Worm (Caenorhabditis elegans) whole organism, early embryonic: ENCODE results near the gene emc-5.

Experiments
- B0310.2 ChIP-seq: sonication (generic microtip); optimal IDR thresholded peaks from 2 replicates; lab custom pipeline; 2016; ENCODE audit warnings: mild to moderate bottlenecking, missing genetic modification characterization, missing compliant biosample characterization
- F13C5.2 ChIP-seq: sonication (generic microtip); optimal IDR thresholded peaks from 2 replicates; lab custom pipeline; 2017; ENCODE audit warnings: mild to moderate bottlenecking, missing genetic modification characterization, inconsistent platforms, missing compliant biosample characterization
- aly-1 ChIP-seq: sonication (generic microtip); optimal IDR thresholded peaks from 2 replicates; lab custom pipeline; 2016; ENCODE audit warnings: missing genetic modification characterization, missing compliant biosample characterization
- ama-1 ChIP-seq: fragments of 150-350 bp; optimal IDR thresholded peaks from 2 replicates; lab custom pipeline; 2014
- ceh-13 ChIP-seq: fragments of 200-800 bp; sonication (Bioruptor generic); optimal IDR thresholded peaks from 2 replicates; lab custom pipeline; 2018; ENCODE audit warnings: mild to moderate bottlenecking, missing genetic modification characterization, missing compliant biosample characterization
- ceh-36 ChIP-seq: sonication (generic microtip); optimal IDR thresholded peaks from 2 replicates; lab custom pipeline; 2016; ENCODE audit warnings: missing genetic modification characterization, inconsistent platforms, missing compliant biosample characterization
- ets-7 ChIP-seq: sonication (generic microtip); optimal IDR thresholded peaks from 2 replicates; lab custom pipeline; 2016; ENCODE audit warnings: missing genotype, missing genetic modification characterization, missing compliant biosample characterization
- flt-1 ChIP-seq: fragments of 200-800 bp; sonication (Bioruptor generic); IDR thresholded peaks from 2 replicates; pipeline ENCODE4 v1.3.6; 2022; ENCODE audit warnings: missing genetic modification characterization, missing compliant biosample characterization
- hmbx-1 ChIP-seq: sonication (generic microtip); optimal IDR thresholded peaks from 2 replicates; lab custom pipeline; 2016; ENCODE audit warnings: mild to moderate bottlenecking, missing genetic modification characterization, missing compliant biosample characterization
- hmg-4 ChIP-seq: fragments of 200-800 bp; sonication (Bioruptor generic); optimal IDR thresholded peaks from 2 replicates; lab custom pipeline; 2018; ENCODE audit warnings: mild to moderate bottlenecking, missing genetic modification characterization, missing compliant biosample characterization
- hnd-1 ChIP-seq: sonication (generic microtip); optimal IDR thresholded peaks from 2 replicates; lab custom pipeline; 2016; ENCODE audit warnings: missing genetic modification characterization, missing compliant biosample characterization
- pes-1 ChIP-seq: fragments of 200-800 bp; sonication (Bioruptor generic); IDR thresholded peaks from 2 replicates; pipeline ENCODE4 v1.3.6; 2022; ENCODE audit warnings: missing genetic modification reagents, missing genetic modification characterization, missing compliant biosample characterization
- scrt-1 ChIP-seq: fragments of 200-800 bp; sonication (Bioruptor generic); IDR thresholded peaks from 2 replicates; pipeline ENCODE4 v1.3.6; 2022; ENCODE audit warnings: missing genetic modification characterization, missing compliant biosample characterization
- sea-1 ChIP-seq: fragments of 200-800 bp; sonication (Bioruptor generic); conservative IDR thresholded peaks from 2 replicates; pipeline ENCODE4 v1.3.6; 2022; ENCODE audit warnings: missing genetic modification characterization, missing compliant biosample characterization
- tbx-11 ChIP-seq: fragments of 200-800 bp; sonication (Bioruptor generic); IDR thresholded peaks from 2 replicates; pipeline ENCODE4 v1.3.6; 2022; ENCODE audit warnings: missing genetic modification characterization, missing compliant biosample characterization
- tbx-37 ChIP-seq: fragments of 200-800 bp; sonication (Bioruptor generic); conservative IDR thresholded peaks from 2 replicates; pipeline ENCODE4 v1.3.6; 2022; ENCODE audit warnings: missing genetic modification reagents, missing genetic modification characterization, missing compliant biosample characterization
- tra-4 ChIP-seq: sonication (generic microtip); optimal IDR thresholded peaks from 2 replicates; lab custom pipeline; 2017; ENCODE audit warnings: missing genetic modification characterization, missing compliant biosample characterization

emc-5 gene

ce11 chrII:11496767-11497166 is at the start of gene emc-5:
Gene emc-5, plus strand, starts transcription at chrII:11496780.
- TF ChIP-seq sea-1 (GFP tag; lab: Robert Waterston, UW): no peak
- no peak for TF ChIP-seq hmg-4 (GFP tag; lab: Kevin White, UChicago)
- no peak for TF ChIP-seq aly-1 (tag; lab: Kevin White, UChicago)
- TF ChIP-seq tbx-11 (GFP tag; lab: Robert Waterston, UW): no peak
- TF ChIP-seq hnd-1 (tag; lab: Kevin White, UChicago): no peak
- TF ChIP-seq hmbx-1 (tag; lab: Kevin White, UChicago): no peak
- TF ChIP-seq B0310.2 (tag; lab: Kevin White, UChicago): no peak
- no peak for TF ChIP-seq ceh-36 (tag; lab: Kevin White, UChicago)
- no peak for TF ChIP-seq tra-4 (tag; lab: Kevin White, UChicago)
- no peak for TF ChIP-seq F13C5.2 (tag; lab: Kevin White, UChicago)
- TF ChIP-seq pes-1: no peak
- TF ChIP-seq flt-1 (GFP tag; lab: Robert Waterston, UW): no peak
- no peak for TF ChIP-seq ets-7 (tag; lab: Kevin White, UChicago)
- TF ChIP-seq ceh-13: no peak
- TF ChIP-seq scrt-1: no peak
- TF ChIP-seq ama-1 (lab: Kevin White, UChicago): no peak
- no peak for TF ChIP-seq tbx-37 (GFP tag; lab: Robert Waterston, UW)

ce11 chrII:11448753-11449152 is 47.8 kb upstream of the emc-5 start, which contains the start of gene W02B12.1:
Gene W02B12.1, plus strand, starts transcription at chrII:11449021.
- TF ChIP-seq hnd-1 (tag; lab: Kevin White, UChicago): no peak
- no peak for TF ChIP-seq flt-1 (GFP tag; lab: Robert Waterston, UW)
- no peak for TF ChIP-seq ets-7 (tag; lab: Kevin White, UChicago)
- no peak for TF ChIP-seq F13C5.2 (tag; lab: Kevin White, UChicago)
- no peak for TF ChIP-seq pes-1
- no peak for TF ChIP-seq tbx-11 (GFP tag; lab: Robert Waterston, UW)
- TF ChIP-seq tra-4 (tag; lab: Kevin White, UChicago): no peak
- no peak for TF ChIP-seq ama-1 (lab: Kevin White, UChicago)
- no peak for TF ChIP-seq aly-1 (tag; lab: Kevin White, UChicago)
- TF ChIP-seq tbx-37 (GFP tag; lab: Robert Waterston, UW): no peak
- TF ChIP-seq ceh-36 (tag; lab: Kevin White, UChicago): no peak
- no peak for TF ChIP-seq hmg-4 (GFP tag; lab: Kevin White, UChicago)
- TF ChIP-seq hmbx-1 (tag; lab: Kevin White, UChicago): no peak
- TF ChIP-seq sea-1 (GFP tag; lab: Robert Waterston, UW): no peak
- TF ChIP-seq B0310.2 (tag; lab: Kevin White, UChicago): no peak
- no peak for TF ChIP-seq ceh-13

- no peak for TF ChIP-seq aly-1 (tag; lab: Kevin White, UChicago)
- no peak for TF ChIP-seq ets-7 (tag; lab: Kevin White, UChicago)
- TF ChIP-seq B0310.2 (tag; lab: Kevin White, UChicago): no peak
- TF ChIP-seq scrt-1: no peak
- TF ChIP-seq pes-1: no peak
- no peak for TF ChIP-seq ceh-13
- TF ChIP-seq hnd-1 (tag; lab: Kevin White, UChicago): no peak
- TF ChIP-seq sea-1 (GFP tag; lab: Robert Waterston, UW): no peak
- no peak for TF ChIP-seq F13C5.2 (tag; lab: Kevin White, UChicago)
- TF ChIP-seq tbx-11 (GFP tag; lab: Robert Waterston, UW): no peak
- TF ChIP-seq hmg-4 (GFP tag; lab: Kevin White, UChicago): no peak
- no peak for TF ChIP-seq flt-1 (GFP tag; lab: Robert Waterston, UW)
- no peak for TF ChIP-seq ceh-36 (tag; lab: Kevin White, UChicago)
- TF ChIP-seq hmbx-1 (tag; lab: Kevin White, UChicago): no peak
- no peak for TF ChIP-seq tbx-37 (GFP tag; lab: Robert Waterston, UW)
- no peak for TF ChIP-seq tra-4 (tag; lab: Kevin White, UChicago)
These were observed 45.7 kb upstream of the emc-5 start for ce11 chrII:11450882-11451281.

- TF ChIP-seq tbx-37 (GFP tag; lab: Robert Waterston, UW): no peak
- TF ChIP-seq ceh-36 (tag; lab: Kevin White, UChicago): no peak
- TF ChIP-seq pes-1: no peak
- no peak for TF ChIP-seq tra-4 (tag; lab: Kevin White, UChicago)
- no peak for TF ChIP-seq ama-1 (lab: Kevin White, UChicago)
- no peak for TF ChIP-seq flt-1 (GFP tag; lab: Robert Waterston, UW)
These were observed 44.8 kb upstream of the emc-5 start for ce11 chrII:11451738-11452137.

ce11 chrII:11452498-11453005 is 44.0 kb upstream of the emc-5 start, which contains the start of gene rsp-2:
Gene rsp-2, minus strand, starts transcription at chrII:11452955.
- TF ChIP-seq ama-1 (lab: Kevin White, UChicago) (no peak), tbx-11 (GFP tag; lab: Robert Waterston, UW) (no peak)

- TF ChIP-seq F13C5.2 (tag; lab: Kevin White, UChicago) (peak; percentile 4), aly-1 (tag; lab: Kevin White, UChicago) (peak; percentile 73), tbx-37 (GFP tag; lab: Robert Waterston, UW) (0 out of 2 replicates have a peak, but pooled peaks have one; percentile 8), ceh-36 (tag; lab: Kevin White, UChicago) (peak; percentile 62), scrt-1 (peak; percentile 48; the same call in 1 of the 2 replicates), ceh-13 (no peak), hmg-4 (GFP tag; lab: Kevin White, UChicago) (peak; percentile 55), hmbx-1 (tag; lab: Kevin White, UChicago) (no peak), pes-1 (peak; percentile 54; the same call in 1 of the 2 replicates), tra-4 (tag; lab: Kevin White, UChicago) (peak; percentile 30), hnd-1 (tag; lab: Kevin White, UChicago) (no peak)
These were observed 43.6 kb upstream of the emc-5 start, which contains the start of gene rsp-1 for ce11 chrII:11453025-11453424. Gene rsp-1, plus strand, starts transcription at chrII:11453362.

ce11 chrII:11453639-11454038 is 42.9 kb upstream of the emc-5 start:
- TF ChIP-seq flt-1 (GFP tag; lab: Robert Waterston, UW) (no peak), scrt-1 (no peak), hmbx-1 (tag; lab: Kevin White, UChicago) (no peak), tra-4 (tag; lab: Kevin White, UChicago) (no peak), hmg-4 (GFP tag; lab: Kevin White, UChicago) (no peak), sea-1 (GFP tag; lab: Robert Waterston, UW) (no peak), ceh-36 (tag; lab: Kevin White, UChicago) (no peak), tbx-37 (GFP tag; lab: Robert Waterston, UW) (no peak), ama-1 (lab: Kevin White, UChicago) (no peak), ceh-13 (no peak), hnd-1 (tag; lab: Kevin White, UChicago) (no peak), tbx-11 (GFP tag; lab: Robert Waterston, UW) (no peak), F13C5.2 (tag; lab: Kevin White, UChicago) (no peak), ets-7 (tag; lab: Kevin White, UChicago) (no peak)
